Fruit fly (Drosophila melanogaster): Measurements from ENCODE around the gene CG43219.

The CG43219 gene

dm6 chr3L:21204581-21205495 is 15.4 kb upstream of the CG43219 start (continued):
- TF ChIP-seq CG15011 (GFP tag; optimal IDR thresholded peaks at IDR 0.05) (peak; percentile 29), gcm (GFP tag; optimal IDR thresholded peaks at IDR 0.05) (no peak), CG2129 (GFP tag; IDR thresholded peaks at IDR 0.05; ENCODE audit: partially characterized antibody) (no peak), CG12104 (GFP tag; optimal IDR thresholded peaks at IDR 0.05) (no peak), CG11247 (GFP tag; IDR thresholded peaks at IDR 0.05) (no peak), Spps (tag; optimal IDR thresholded peaks at IDR 0.05) (no peak), Atf3 (GFP tag; optimal IDR thresholded peaks at IDR 0.05) (no peak), HLH3B (GFP tag; IDR thresholded peaks at IDR 0.05) (no peak; the same call in 1 of the 2 replicates), en (GFP tag; optimal IDR thresholded peaks at IDR 0.05) (no peak), trh (GFP tag; optimal IDR thresholded peaks at IDR 0.05) (no peak), CG8765 (GFP tag; IDR thresholded peaks at IDR 0.05) (no peak), kni (GFP tag; optimal IDR thresholded peaks at IDR 0.05) (no peak), CG16779 (GFP tag; IDR thresholded peaks at IDR 0.05) (no peak), eyg (GFP tag; optimal IDR thresholded peaks at IDR 0.05) (no peak), wdn (GFP tag; IDR thresholded peaks at IDR 0.05) (no peak), stwl (tag; optimal IDR thresholded peaks at IDR 0.05) (no peak), bigmax (GFP tag; optimal IDR thresholded peaks at IDR 0.05) (peak; percentile 92), vvl (GFP tag; IDR thresholded peaks at IDR 0.05) (no peak), nerfin-1 (tag; optimal IDR thresholded peaks at IDR 0.05) (no peak), dmrt99B (tag; optimal IDR thresholded peaks at IDR 0.05) (no peak), lab (GFP tag; optimal IDR thresholded peaks at IDR 0.05) (peak; percentile 48), tap (tag; optimal IDR thresholded peaks at IDR 0.05) (no peak), chinmo (GFP tag; IDR thresholded peaks at IDR 0.05; ENCODE audit: partially characterized antibody) (peak; percentile 79; the same call in 2 of the 4 replicates), CG17802 (tag; optimal IDR thresholded peaks at IDR 0.05) (no peak), bsh (GFP tag; optimal IDR thresholded peaks at IDR 0.05) (no peak), ham (GFP tag; IDR thresholded peaks at IDR 0.05) (no peak; the same call in 1 of the 2 replicates), schlank (tag; optimal IDR thresholded peaks at IDR 0.05) (no peak), Dref (GFP tag; IDR thresholded peaks at IDR 0.05) (no peak), CG10274 (GFP tag; optimal IDR thresholded peaks at IDR 0.05) (no peak), Jarid2 (GFP tag; optimal IDR thresholded peaks at IDR 0.05) (no peak), CG3281 (GFP tag; optimal IDR thresholded peaks at IDR 0.05) (no peak), CG17912 (GFP tag; optimal IDR thresholded peaks at IDR 0.05) (no peak), Lpt (GFP tag; optimal IDR thresholded peaks at IDR 0.05) (no peak), Hmx (GFP tag; optimal IDR thresholded peaks at IDR 0.05) (no peak), fd3F (GFP tag; optimal IDR thresholded peaks at IDR 0.05) (peak; percentile 5), Eip74EF (GFP tag; optimal IDR thresholded peaks at IDR 0.05) (no peak), lov (optimal IDR thresholded peaks at IDR 0.05) (no peak), lov (GFP tag; IDR thresholded peaks at IDR 0.05) (no peak), gsb (GFP tag; IDR thresholded peaks at IDR 0.05) (no peak), ase (GFP tag; IDR thresholded peaks at IDR 0.05) (no peak), CG6689 (GFP tag; IDR thresholded peaks at IDR 0.05) (no peak), lbe (GFP tag; optimal IDR thresholded peaks at IDR 0.05) (no peak), Hand (GFP tag; optimal IDR thresholded peaks at IDR 0.05) (no peak), CG42726 (GFP tag; IDR thresholded peaks at IDR 0.05; ENCODE audit: partially characterized antibody) (no peak), mld (GFP tag; IDR thresholded peaks at IDR 0.05; ENCODE audit: partially characterized antibody) (no peak)

All from whole organism, embryonic.